Fruit fly (Drosophila melanogaster): ENCODE data around the gene Sf3a1.

DNA sequence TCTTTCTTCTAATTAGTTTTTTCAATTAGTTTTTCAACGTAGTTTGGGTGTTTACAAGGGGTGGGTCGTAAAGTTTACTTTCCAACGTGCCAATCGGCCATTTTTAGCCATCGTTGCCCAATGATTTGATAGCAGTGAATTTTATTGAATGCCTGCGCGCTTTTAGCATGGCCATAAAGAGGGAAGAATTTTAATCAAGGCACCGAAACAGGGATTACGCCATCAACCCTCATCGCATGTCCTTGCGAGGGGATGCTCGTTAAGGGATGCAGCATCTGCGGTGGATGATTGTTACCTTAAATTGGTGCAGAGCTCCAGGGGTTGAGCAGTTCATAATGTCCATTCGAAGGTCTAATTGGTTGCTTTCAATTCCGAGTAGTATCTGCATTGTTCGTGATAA is 19.2 kb downstream of the Sf3a1 start:
- TF ChIP-seq Hr39 (GFP tag; optimal IDR thresholded peaks at IDR 0.05): no peak
- no peak for TF ChIP-seq Gug (GFP tag; IDR thresholded peaks at IDR 0.05)
- TF ChIP-seq CG6854 (GFP tag; optimal IDR thresholded peaks at IDR 0.05): no peak
- no peak for TF ChIP-seq Sox15 (GFP tag; optimal IDR thresholded peaks at IDR 0.05)
- no peak for TF ChIP-seq CG1621 (tag; optimal IDR thresholded peaks at IDR 0.05)
- no peak for TF ChIP-seq CG6163 (GFP tag; IDR thresholded peaks at IDR 0.05)
- no peak for TF ChIP-seq eg (GFP tag; IDR thresholded peaks at IDR 0.05)
- TF ChIP-seq CG16779 (tag; optimal IDR thresholded peaks at IDR 0.05): no peak
